Worm (Caenorhabditis elegans) whole organism, L1 larva: ENCODE measurements around the gene tag-77.

Source experiments
- ama-1 ChIP-seq: fragments of 150-350 bp; optimal IDR thresholded peaks from 2 replicates; lab custom pipeline; 2014
- blmp-1 ChIP-seq: fragments of 150-350 bp; optimal IDR thresholded peaks from 2 replicates; lab custom pipeline; 2014; ENCODE audit warnings: missing biosample characterization, missing genetic modification characterization
- ceh-88 ChIP-seq: fragments of 200-800 bp; sonication (Bioruptor generic); IDR thresholded peaks from 2 replicates; pipeline ENCODE4 v1.3.6; 2022; ENCODE audit warnings: missing genetic modification characterization, missing compliant biosample characterization
- nhr-11 ChIP-seq: fragments of 150-350 bp; optimal IDR thresholded peaks from 2 replicates; lab custom pipeline; 2014; ENCODE audit warnings: missing biosample characterization, missing genetic modification characterization

ce11 chrIV:8520594-8520993 lies 10.2 kb upstream of the tag-77 start, which contains the start of gene pkg-2:
- TF ChIP-seq ceh-88 (GFP tag; lab: Robert Waterston, UW) (no peak), nhr-11 (no peak), blmp-1 (no peak), ama-1 (no peak)
